Worm (Caenorhabditis elegans): ENCODE measurements around the gene gsnl-1.

Gene gsnl-1

ce11 chrV:9496742-9497141, at the start of gene gsnl-1:
Gene gsnl-1 (plus strand): TSS chrV:9497042.
- TF ChIP-seq mep-1 (tag; optimal IDR thresholded peaks at IDR 0.05) = no peak
- no peak for TF ChIP-seq lin-1 (GFP tag; IDR thresholded peaks at IDR 0.05)
- TF ChIP-seq daf-16 (GFP tag; optimal IDR thresholded peaks at IDR 0.05) = peak in 1 of 2 experiments; percentile 37
- no peak for TF ChIP-seq daf-16 (tag; optimal IDR thresholded peaks at IDR 0.05)

ce11 chrV:9451485-9451884, 45.4 kb upstream of the gsnl-1 start:
- TF ChIP-seq pqm-1 (tag; optimal IDR thresholded peaks at IDR 0.05) = no peak
- no peak for TF ChIP-seq pha-4 (GFP tag; IDR thresholded peaks at IDR 0.05)
- peak; percentile 94 for TF ChIP-seq pha-4 (tag; optimal IDR thresholded peaks at IDR 0.05)
- no peak for TF ChIP-seq unc-130 (GFP tag; optimal IDR thresholded peaks at IDR 0.05)
- TF ChIP-seq mxl-2 (GFP tag; conservative IDR thresholded peaks at IDR 0.05) = no peak
- no peak for TF ChIP-seq lsy-2 (tag; optimal IDR thresholded peaks at IDR 0.05)
- TF ChIP-seq php-3 (GFP tag; IDR thresholded peaks at IDR 0.05) = no peak
- no peak for TF ChIP-seq set-16 (GFP tag; IDR thresholded peaks at IDR 0.05)
- no peak for TF ChIP-seq ZK546.5 (tag; optimal IDR thresholded peaks at IDR 0.05)
- TF ChIP-seq nhr-6 (tag; optimal IDR thresholded peaks at IDR 0.05) = peak; percentile 22
- TF ChIP-seq arid-1 (GFP tag; conservative IDR thresholded peaks at IDR 0.05) = no peak
- no peak for TF ChIP-seq nhr-77 (tag; optimal IDR thresholded peaks at IDR 0.05)
- no peak for TF ChIP-seq vab-7 (GFP tag; IDR thresholded peaks at IDR 0.05)
- no peak for TF ChIP-seq zip-11 (GFP tag; IDR thresholded peaks at IDR 0.05)
- no peak for TF ChIP-seq cey-2 (tag; optimal IDR thresholded peaks at IDR 0.05; ENCODE audit: borderline replicate concordance, insufficient read depth)
- TF ChIP-seq zag-1 (tag; optimal IDR thresholded peaks at IDR 0.05) = no peak

ce11 chrV:9453333-9453732, 43.5 kb upstream of the gsnl-1 start:
- TF ChIP-seq aha-1 (tag) = peak; percentile 93
- no peak for TF ChIP-seq lim-7 (GFP tag; IDR thresholded peaks at IDR 0.05)

ce11 chrV:9453933-9454332, 42.9 kb upstream of the gsnl-1 start:
- TF ChIP-seq snpc-4 (tag; optimal IDR thresholded peaks at IDR 0.05) (no peak), hlh-11 (tag; optimal IDR thresholded peaks at IDR 0.05) (peak; percentile 42), daf-16 (GFP tag; optimal IDR thresholded peaks at IDR 0.05) (no peak), daf-16 (tag; optimal IDR thresholded peaks at IDR 0.05) (peak; percentile 23), nhr-28 (tag; optimal IDR thresholded peaks at IDR 0.05) (peak; percentile 42), aly-2 (tag; optimal IDR thresholded peaks at IDR 0.05) (no peak), dve-1 (tag; optimal IDR thresholded peaks at IDR 0.05; ENCODE audit: insufficient read depth) (peak; percentile 56)

ce11 chrV:9457535-9457934, 39.3 kb upstream of the gsnl-1 start:
- TF ChIP-seq Y48G9A.11 (GFP tag; IDR thresholded peaks at IDR 0.05) = no peak
- peak in 1 of 2 experiments; percentile 94 for TF ChIP-seq unc-62 (GFP tag; optimal IDR thresholded peaks at IDR 0.05 in 1 of 2)
- TF ChIP-seq unc-62 (tag; optimal IDR thresholded peaks at IDR 0.05) = no peak

- no peak for TF ChIP-seq dpl-1 (GFP tag; optimal IDR thresholded peaks at IDR 0.05)
- TF ChIP-seq ceh-32 (tag; optimal IDR thresholded peaks at IDR 0.05; ENCODE audit: poor library complexity) = no peak
- TF ChIP-seq daf-12 (tag; optimal IDR thresholded peaks at IDR 0.05) = no peak
- no peak for TF ChIP-seq ZK546.5 (tag; optimal IDR thresholded peaks at IDR 0.05)
- no peak for TF ChIP-seq jun-1 (tag; optimal IDR thresholded peaks at IDR 0.05)
- no peak for TF ChIP-seq ceh-28 (tag; optimal IDR thresholded peaks at IDR 0.05)
- TF ChIP-seq lin-13 (GFP tag; optimal IDR thresholded peaks at IDR 0.05) = no peak
- no peak for TF ChIP-seq dmd-6 (GFP tag; IDR thresholded peaks at IDR 0.05)
- TF ChIP-seq mdt-29 (GFP tag; IDR thresholded peaks at IDR 0.05) = no peak
- TF ChIP-seq madf-5 (GFP tag; IDR thresholded peaks at IDR 0.05) = no peak
- TF ChIP-seq ztf-11 (tag; optimal IDR thresholded peaks at IDR 0.05) = no peak
- TF ChIP-seq pqm-1 (tag; optimal IDR thresholded peaks at IDR 0.05) = no peak
- TF ChIP-seq R02D3.7 (tag; optimal IDR thresholded peaks at IDR 0.05) = no peak
- no peak for TF ChIP-seq Y5F2A.4 (GFP tag; optimal IDR thresholded peaks at IDR 0.05)
Measured at ce11 chrV:9462605-9463004, 34.2 kb upstream of the gsnl-1 start, which contains the start of gene F07D3.3. Gene F07D3.3 (minus strand): TSS chrV:9462705.
